Fruit fly (Drosophila melanogaster) whole organism, embryonic: ENCODE measurements around the gene CG15514.

ENCODE experiments used
- B-H1 ChIP-seq: fragments of 200-800 bp; sonication (Bioruptor generic); IDR thresholded peaks from 3 replicates; pipeline ENCODE4 v1.3.6; 2022; ENCODE audit warnings: missing biosample characterization, missing genetic modification characterization
- B-H2 ChIP-seq: fragments of 200-800 bp; sonication (Bioruptor generic); optimal IDR thresholded peaks from 2 replicates; lab custom pipeline; 2018; ENCODE audit warnings: missing biosample characterization, mild to moderate bottlenecking, missing genetic modification characterization
- CG10543 ChIP-seq: fragments of 200-800 bp; sonication (Bioruptor generic); optimal IDR thresholded peaks from 3 replicates; lab custom pipeline; 2017; ENCODE audit warnings: missing biosample characterization, mild to moderate bottlenecking, missing genetic modification characterization, moderate library complexity
- CG1233 ChIP-seq: fragments of 200-800 bp; sonication (Bioruptor generic); optimal IDR thresholded peaks from 4 replicates; lab custom pipeline; 2018; ENCODE audit warnings: missing biosample characterization, mild to moderate bottlenecking, missing genetic modification characterization
- CG12391 ChIP-seq: fragments of 200-800 bp; sonication (Bioruptor generic); optimal IDR thresholded peaks from 3 replicates; lab custom pipeline; 2018; ENCODE audit warnings: missing biosample characterization, mild to moderate bottlenecking, missing genetic modification characterization, moderate library complexity
- CG13894 ChIP-seq: fragments of 200-800 bp; sonication (Bioruptor generic); optimal IDR thresholded peaks from 3 replicates; lab custom pipeline; 2018; ENCODE audit warnings: missing biosample characterization, mild to moderate bottlenecking, missing genetic modification characterization, moderate library complexity
- CG15479 ChIP-seq: fragments of 200-800 bp; sonication (Bioruptor generic); optimal IDR thresholded peaks from 3 replicates; lab custom pipeline; 2019; ENCODE audit warnings: missing biosample characterization, mild to moderate bottlenecking, missing genetic modification characterization, moderate library complexity
- CG15514 ChIP-seq: fragments of 200-800 bp; sonication (Bioruptor generic); optimal IDR thresholded peaks from 3 replicates; lab custom pipeline; 2017; ENCODE audit warnings: missing biosample characterization, missing genetic modification characterization, mild to moderate bottlenecking, moderate library complexity, missing genetic modification reagents
- CG17328 ChIP-seq: fragments of 200-800 bp; sonication (Bioruptor generic); IDR thresholded peaks from 2 replicates; pipeline ENCODE4 v1.3.6; 2022; ENCODE audit warnings: missing biosample characterization, missing genetic modification characterization
- CG18599 ChIP-seq: fragments of 200-800 bp; sonication (Bioruptor generic); optimal IDR thresholded peaks from 3 replicates; lab custom pipeline; 2017; ENCODE audit warnings: missing biosample characterization, missing genetic modification characterization, mild to moderate bottlenecking, moderate library complexity, missing genetic modification reagents
- CG18619 ChIP-seq: fragments of 200-800 bp; sonication (Bioruptor generic); optimal IDR thresholded peaks from 3 replicates; lab custom pipeline; 2017; ENCODE audit warnings: missing biosample characterization, mild to moderate bottlenecking, missing genetic modification characterization
- CG2712 ChIP-seq: fragments of 200-800 bp; optimal IDR thresholded peaks from 3 replicates; lab custom pipeline; 2019; ENCODE audit warnings: missing biosample characterization, mild to moderate bottlenecking, missing genetic modification characterization, moderate library complexity
- CG3163 ChIP-seq: fragments of 200-800 bp; sonication (Bioruptor generic); optimal IDR thresholded peaks from 3 replicates; lab custom pipeline; 2016; ENCODE audit warnings: missing biosample characterization, missing genetic modification characterization
- CG3995 ChIP-seq: fragments of 200-800 bp; sonication (Bioruptor generic); optimal IDR thresholded peaks from 3 replicates; lab custom pipeline; 2016; ENCODE audit warnings: missing biosample characterization, missing genetic modification characterization
- CG4404 ChIP-seq: fragments of 200-800 bp; sonication (Bioruptor generic); IDR thresholded peaks from 2 replicates; pipeline ENCODE4 v1.3.6; 2022; ENCODE audit warnings: missing biosample characterization, missing genetic modification characterization
- CG7271 ChIP-seq: fragments of 200-800 bp; sonication (Bioruptor generic); optimal IDR thresholded peaks from 2 replicates; lab custom pipeline; 2018; ENCODE audit warnings: missing biosample characterization, mild to moderate bottlenecking, missing genetic modification characterization, moderate library complexity
- CG7357 ChIP-seq: fragments of 200-800 bp; sonication (Bioruptor generic); IDR thresholded peaks from 3 replicates; pipeline ENCODE4 v1.3.6; 2022; ENCODE audit warnings: missing biosample characterization, missing genetic modification characterization
- CG7963 ChIP-seq: fragments of 200-800 bp; sonication (Bioruptor generic); IDR thresholded peaks from 3 replicates; pipeline ENCODE4 v1.3.6; 2022; ENCODE audit warnings: missing biosample characterization, missing genetic modification characterization; ENCODE audit not compliant: partially characterized antibody
- CG7987 ChIP-seq: fragments of 200-800 bp; sonication (Bioruptor generic); optimal IDR thresholded peaks from 2 replicates; lab custom pipeline; 2018; ENCODE audit warnings: missing biosample characterization, mild to moderate bottlenecking, missing genetic modification characterization, moderate library complexity
- CG8924 ChIP-seq: fragments of 200-800 bp; optimal IDR thresholded peaks from 3 replicates; lab custom pipeline; 2019; ENCODE audit warnings: missing biosample characterization, mild to moderate bottlenecking, missing genetic modification characterization, moderate library complexity
- CHES-1-like ChIP-seq: fragments of 200-800 bp; sonication (Bioruptor generic); optimal IDR thresholded peaks from 2 replicates; lab custom pipeline; 2016; ENCODE audit warnings: missing biosample characterization, missing genetic modification characterization
- Dad ChIP-seq: fragments of 200-800 bp; sonication (Bioruptor generic); optimal IDR thresholded peaks from 3 replicates; lab custom pipeline; 2016; ENCODE audit warnings: missing biosample characterization, missing genetic modification characterization
- Dip2 ChIP-seq: fragments of 200-800 bp; sonication (Bioruptor generic); IDR thresholded peaks from 2 replicates; pipeline ENCODE4 v1.3.6; 2022; ENCODE audit warnings: missing biosample characterization, missing genetic modification characterization
- Dll ChIP-seq: fragments of 200-800 bp; sonication (Bioruptor generic); IDR thresholded peaks from 4 replicates; pipeline ENCODE4 v1.3.6; 2022; ENCODE audit warnings: missing biosample characterization, missing genetic modification characterization; ENCODE audit not compliant: partially characterized antibody
- HLH4C ChIP-seq: fragments of 200-800 bp; sonication (Bioruptor generic); IDR thresholded peaks from 3 replicates; pipeline ENCODE4 v1.3.6; 2022; ENCODE audit warnings: missing biosample characterization, missing genetic modification characterization; ENCODE audit not compliant: partially characterized antibody
- HmgZ ChIP-seq: fragments of 200-800 bp; sonication (Bioruptor generic); optimal IDR thresholded peaks from 2 replicates; lab custom pipeline; 2018; ENCODE audit warnings: missing biosample characterization, mild to moderate bottlenecking, missing genetic modification characterization
- Hr3 ChIP-seq: fragments of 200-800 bp; sonication (Bioruptor generic); optimal IDR thresholded peaks from 3 replicates; lab custom pipeline; 2016; ENCODE audit warnings: missing biosample characterization, missing genetic modification characterization
- Hr39 ChIP-seq: fragments of >200 bp; optimal IDR thresholded peaks from 2 replicates; lab custom pipeline; 2017
- Kr ChIP-seq: fragments of 200-800 bp; sonication (Bioruptor generic); optimal IDR thresholded peaks from 2 replicates; lab custom pipeline; 2017; ENCODE audit warnings: missing biosample characterization, mild to moderate bottlenecking, missing genetic modification characterization
- MESR4 ChIP-seq: fragments of 200-800 bp; sonication (Bioruptor generic); optimal IDR thresholded peaks from 2 replicates; lab custom pipeline; 2018; ENCODE audit warnings: missing biosample characterization, mild to moderate bottlenecking, missing genetic modification characterization, moderate library complexity
- Side ChIP-seq: fragments of 200-800 bp; sonication (Bioruptor generic); optimal IDR thresholded peaks from 2 replicates; lab custom pipeline; 2016; ENCODE audit warnings: missing biosample characterization, missing genetic modification characterization
- Six4 ChIP-seq: fragments of 200-800 bp; sonication (Bioruptor generic); optimal IDR thresholded peaks from 2 replicates; lab custom pipeline; 2016; ENCODE audit warnings: missing biosample characterization, missing genetic modification characterization
- Sox100B ChIP-seq: fragments of 200-800 bp; sonication (Bioruptor generic); optimal IDR thresholded peaks from 3 replicates; lab custom pipeline; 2018; ENCODE audit warnings: missing biosample characterization, mild to moderate bottlenecking, missing genetic modification characterization
- Spps ChIP-seq: fragments of 200-800 bp; sonication (Bioruptor generic); optimal IDR thresholded peaks from 2 replicates; lab custom pipeline; 2018; ENCODE audit warnings: missing biosample characterization, mild to moderate bottlenecking, missing genetic modification characterization
- ash1 ChIP-seq: fragments of 200-800 bp; sonication (Bioruptor generic); optimal IDR thresholded peaks from 2 replicates; lab custom pipeline; 2018; ENCODE audit warnings: missing biosample characterization, mild to moderate bottlenecking, missing genetic modification characterization
- chm ChIP-seq: fragments of 200-800 bp; sonication (Bioruptor generic); IDR thresholded peaks from 2 replicates; pipeline ENCODE4 v1.3.6; 2022; ENCODE audit warnings: missing biosample characterization, missing genetic modification characterization
- danr ChIP-seq: fragments of 200-800 bp; sonication (Bioruptor generic); IDR thresholded peaks from 2 replicates; pipeline ENCODE4 v1.3.6; 2022; ENCODE audit warnings: missing biosample characterization, missing genetic modification characterization
- dimm ChIP-seq: fragments of 200-800 bp; sonication (Bioruptor generic); IDR thresholded peaks from 2 replicates; pipeline ENCODE4 v1.3.6; 2022; ENCODE audit warnings: missing biosample characterization, missing genetic modification characterization
- insv ChIP-seq, 2 experiments: fragments of 200-800 bp; sonication (Bioruptor generic); optimal IDR thresholded peaks; 3 replicates each; lab custom pipeline; 2016 to 2018; ENCODE audit warnings: missing biosample characterization in 2 of 2, missing genetic modification characterization in 2 of 2
- lola ChIP-seq, 3 experiments: fragments of >200 bp in 2 of 3; fragments of 200-800 bp in 1 of 3; sonication (Bioruptor generic) in 1 of 3; optimal IDR thresholded peaks; 2 replicates each; lab custom pipeline; 2017 to 2019; ENCODE audit warnings: missing biosample characterization in 3 of 3, missing genetic modification characterization in 3 of 3, mild to moderate bottlenecking in 1 of 3, moderate library complexity in 1 of 3
- mirr ChIP-seq: fragments of 200-800 bp; sonication (Bioruptor generic); optimal IDR thresholded peaks from 3 replicates; lab custom pipeline; 2018; ENCODE audit warnings: missing biosample characterization, mild to moderate bottlenecking, missing genetic modification characterization
- nau ChIP-seq: fragments of 200-800 bp; sonication (Bioruptor generic); optimal IDR thresholded peaks from 3 replicates; lab custom pipeline; 2017; ENCODE audit warnings: missing biosample characterization, mild to moderate bottlenecking, missing genetic modification characterization, missing genetic modification reagents
- pb ChIP-seq: fragments of 200-800 bp; sonication (Bioruptor generic); optimal IDR thresholded peaks from 3 replicates; lab custom pipeline; 2016; ENCODE audit warnings: missing biosample characterization, missing genetic modification characterization
- pfk ChIP-seq: fragments of 200-800 bp; sonication (Bioruptor generic); optimal IDR thresholded peaks from 2 replicates; lab custom pipeline; 2018; ENCODE audit warnings: missing biosample characterization, mild to moderate bottlenecking, missing genetic modification characterization, moderate library complexity
- psq ChIP-seq: fragments of 200-800 bp; sonication (Bioruptor generic); optimal IDR thresholded peaks from 2 replicates; lab custom pipeline; 2017; ENCODE audit warnings: missing biosample characterization, missing genetic modification characterization
- rib ChIP-seq: fragments of 200-800 bp; sonication (Bioruptor generic); IDR thresholded peaks from 2 replicates; pipeline ENCODE4 v1.3.6; 2022; ENCODE audit warnings: missing biosample characterization, missing genetic modification characterization
- sug ChIP-seq: fragments of 200-800 bp; optimal IDR thresholded peaks from 2 replicates; lab custom pipeline; 2019; ENCODE audit warnings: missing biosample characterization, mild to moderate bottlenecking, missing genetic modification characterization, moderate library complexity
- unpg ChIP-seq: fragments of 200-800 bp; sonication (Bioruptor generic); optimal IDR thresholded peaks from 3 replicates; lab custom pipeline; 2018; ENCODE audit warnings: missing biosample characterization, mild to moderate bottlenecking, missing genetic modification characterization, moderate library complexity
- yki ChIP-seq: fragments of >200 bp; optimal IDR thresholded peaks from 3 replicates; lab custom pipeline; 2018

The CG15514 gene

DNA sequence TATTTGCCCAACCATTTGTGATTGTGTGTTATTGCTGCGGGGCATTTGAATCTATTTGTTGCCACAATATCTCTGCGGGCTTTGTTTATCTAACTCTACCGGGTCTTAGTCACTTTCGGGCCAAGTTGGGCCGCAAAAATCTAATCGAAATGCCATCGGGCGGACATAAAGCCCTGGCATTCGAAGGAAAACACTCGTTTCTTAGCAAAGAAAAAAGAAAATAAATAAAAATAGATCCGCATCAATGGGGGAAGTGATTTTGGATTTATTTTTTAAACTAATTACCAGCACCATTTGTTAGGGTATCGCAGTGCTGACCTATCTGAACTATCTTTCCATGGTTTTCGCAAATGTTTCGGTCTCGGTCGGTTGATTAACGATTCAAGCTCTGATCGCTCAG, 37.3 kb upstream of the CG15514 start (continued):
- no peak for TF ChIP-seq CG2712 (tag; lab: Kevin White, UChicago)
- TF ChIP-seq HmgZ (tag; lab: Kevin White, UChicago), result no peak

DNA sequence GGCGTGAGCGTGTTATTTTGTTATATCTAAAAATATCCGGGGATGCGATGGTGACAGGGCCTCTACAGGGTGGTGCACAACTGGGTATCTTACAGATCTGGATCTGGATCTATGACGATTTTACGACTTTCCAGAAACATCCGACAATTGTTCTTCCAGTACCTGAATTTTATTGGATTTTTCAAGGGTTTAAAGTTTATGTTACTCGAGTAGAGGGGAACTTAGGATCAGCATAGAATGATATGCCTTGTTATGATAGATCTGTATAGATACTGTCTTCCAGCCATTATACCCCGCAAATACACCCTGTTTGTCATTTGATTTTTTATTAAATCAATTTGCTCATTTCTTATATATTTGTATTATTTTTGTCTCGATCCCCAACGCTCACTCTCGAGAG, 33.1 kb upstream of the CG15514 start:
- TF ChIP-seq sug (tag; lab: Kevin White, UChicago), result peak; percentile 66
- TF ChIP-seq CG15514 (GFP tag; lab: Kevin White, UChicago), result peak; percentile 23
- peak; percentile 69 for TF ChIP-seq Dad (GFP tag; lab: Kevin White, UChicago)
- no peak for TF ChIP-seq yki (lab: Kevin White, UChicago)
- peak; percentile 32; the same call in 1 of the 2 replicates for TF ChIP-seq CG4404 (GFP tag; lab: Robert Waterston, UW)
- TF ChIP-seq Spps (tag; lab: Kevin White, UChicago), result no peak
- peak; percentile 43 for TF ChIP-seq CG12391 (tag; lab: Kevin White, UChicago)
- peak; percentile 54; the same call in 1 of the 2 replicates for TF ChIP-seq danr (GFP tag; lab: Robert Waterston, UW)
- no peak for TF ChIP-seq rib (GFP tag; lab: Robert Waterston, UW)
- no peak for TF ChIP-seq dimm
- TF ChIP-seq MESR4 (GFP tag; lab: Kevin White, UChicago), result no peak
- peak; percentile 65; the same call in 2 of the 3 replicates for TF ChIP-seq CG7357 (GFP tag; lab: Robert Waterston, UW)
- TF ChIP-seq nau (GFP tag; lab: Kevin White, UChicago), result no peak
- no peak for TF ChIP-seq CG15479
- no peak for TF ChIP-seq Dll (GFP tag; lab: Robert Waterston, UW)
- no peak for TF ChIP-seq chm
- no peak for TF ChIP-seq CG7271 (tag; lab: Kevin White, UChicago)
- no peak for TF ChIP-seq Kr (GFP tag; lab: Kevin White, UChicago)
- TF ChIP-seq B-H1 (GFP tag; lab: Robert Waterston, UW), result 0 out of 3 replicates have a peak, but pooled peaks have one; percentile 25
- TF ChIP-seq Dip2 (GFP tag; lab: Robert Waterston, UW), result no peak
- peak; percentile 16 for TF ChIP-seq CG3995 (GFP tag; lab: Kevin White, UChicago)
- TF ChIP-seq CHES-1-like (GFP tag; lab: Kevin White, UChicago), result no peak
- TF ChIP-seq CG13894 (tag; lab: Kevin White, UChicago), result no peak
- TF ChIP-seq pfk (GFP tag; lab: Kevin White, UChicago), result no peak
- TF ChIP-seq CG1233 (GFP tag; lab: Kevin White, UChicago), result no peak
- TF ChIP-seq Hr3, result peak; percentile 29
- TF ChIP-seq pb (GFP tag; lab: Kevin White, UChicago), result peak; percentile 20
- TF ChIP-seq insv (GFP tag; optimal IDR thresholded peaks at IDR 0.05; lab: Kevin White, UChicago), result no peak
- peak; percentile 14 for TF ChIP-seq mirr (GFP tag; lab: Kevin White, UChicago)
- TF ChIP-seq CG18599 (GFP tag; lab: Kevin White, UChicago), result peak; percentile 62
- peak; percentile 31 for TF ChIP-seq Six4
- 0 out of 2 replicates have a peak, but pooled peaks have one; percentile 5 for TF ChIP-seq CG17328 (GFP tag; lab: Robert Waterston, UW)
- TF ChIP-seq Hr39 (lab: Kevin White, UChicago), result no peak
- no peak for TF ChIP-seq ash1 (GFP tag; lab: Kevin White, UChicago)
- TF ChIP-seq CG18619 (GFP tag; lab: Kevin White, UChicago), result peak; percentile 55
- TF ChIP-seq CG7963 (GFP tag; lab: Robert Waterston, UW), result no peak
- TF ChIP-seq Side, result peak; percentile 4
- TF ChIP-seq CG3163 (GFP tag; lab: Kevin White, UChicago), result no peak
- no peak for TF ChIP-seq psq (GFP tag; lab: Kevin White, UChicago)
- TF ChIP-seq CG7987 (GFP tag; lab: Kevin White, UChicago), result no peak
- TF ChIP-seq unpg (GFP tag; lab: Kevin White, UChicago), result peak; percentile 69
- no peak for TF ChIP-seq HLH4C
- TF ChIP-seq Sox100B (GFP tag; lab: Kevin White, UChicago), result peak; percentile 61
- TF ChIP-seq CG8924 (tag; lab: Kevin White, UChicago), result peak; percentile 68
- no peak for TF ChIP-seq lola (GFP tag; optimal IDR thresholded peaks at IDR 0.05; lab: Kevin White, UChicago)
- peak; percentile 46 for TF ChIP-seq CG10543 (GFP tag; lab: Kevin White, UChicago)
- no peak for TF ChIP-seq B-H2 (GFP tag; lab: Kevin White, UChicago)
